Fruit fly (Drosophila melanogaster) whole organism, embryonic: Measurements from ENCODE around the gene nop5.
A peak's percentile ranks its signal among the peaks of the same experiment; 100 is the strongest.

ENCODE experiments used
- Atf6 ChIP-seq: fragments of 200-800 bp; sonication (Bioruptor generic); IDR thresholded peaks from 2 replicates; pipeline ENCODE4 v1.3.6; 2022; ENCODE audit warnings: missing biosample characterization, missing genetic modification characterization
- CG11247 ChIP-seq: fragments of 200-800 bp; sonication (Bioruptor generic); IDR thresholded peaks from 2 replicates; pipeline ENCODE4 v1.3.6; 2022; ENCODE audit warnings: missing biosample characterization, missing genetic modification characterization
- CG11696 ChIP-seq: fragments of 200-800 bp; sonication (Bioruptor generic); IDR thresholded peaks from 2 replicates; pipeline ENCODE4 v1.3.6; 2022; ENCODE audit warnings: missing biosample characterization, missing genetic modification characterization
- CG14050 ChIP-seq: fragments of 200-800 bp; sonication (Bioruptor generic); IDR thresholded peaks from 3 replicates; pipeline ENCODE4 v1.3.6; 2022; ENCODE audit warnings: missing biosample characterization, missing genetic modification characterization
- CG1529 ChIP-seq: fragments of 200-800 bp; sonication (Bioruptor generic); optimal IDR thresholded peaks from 3 replicates; lab custom pipeline; 2018; ENCODE audit warnings: missing biosample characterization, missing genetic modification characterization
- CG18262 ChIP-seq: fragments of 200-800 bp; optimal IDR thresholded peaks from 3 replicates; lab custom pipeline; 2019; ENCODE audit warnings: missing biosample characterization, mild to moderate bottlenecking, missing genetic modification characterization, moderate library complexity
- CG2120 ChIP-seq: fragments of 200-800 bp; sonication (Bioruptor generic); optimal IDR thresholded peaks from 3 replicates; lab custom pipeline; 2016; ENCODE audit warnings: missing biosample characterization, missing genetic modification characterization
- CG2129 ChIP-seq: fragments of 200-800 bp; sonication (Bioruptor generic); IDR thresholded peaks from 2 replicates; pipeline ENCODE4 v1.3.6; 2022; ENCODE audit warnings: missing biosample characterization, missing genetic modification characterization; ENCODE audit not compliant: partially characterized antibody
- CG2678 ChIP-seq: fragments of 200-800 bp; sonication (Bioruptor generic); optimal IDR thresholded peaks from 3 replicates; lab custom pipeline; 2019; ENCODE audit warnings: missing biosample characterization, mild to moderate bottlenecking, missing genetic modification characterization, moderate library complexity
- CG2875 ChIP-seq: fragments of 200-800 bp; sonication (Bioruptor generic); optimal IDR thresholded peaks from 2 replicates; lab custom pipeline; 2017; ENCODE audit warnings: missing biosample characterization, mild to moderate bottlenecking, missing genetic modification characterization, missing genetic modification reagents
- CG31365 ChIP-seq: fragments of 200-800 bp; sonication (Bioruptor generic); optimal IDR thresholded peaks from 2 replicates; lab custom pipeline; 2018; ENCODE audit warnings: missing biosample characterization, mild to moderate bottlenecking, missing genetic modification characterization
- CG31441 ChIP-seq: fragments of 200-800 bp; sonication (Bioruptor generic); IDR thresholded peaks from 2 replicates; pipeline ENCODE4 v1.3.6; 2022; ENCODE audit warnings: missing biosample characterization, missing genetic modification characterization
- CG4854 ChIP-seq: fragments of 200-800 bp; sonication (Bioruptor generic); optimal IDR thresholded peaks from 2 replicates; lab custom pipeline; 2016; ENCODE audit warnings: missing biosample characterization, missing genetic modification characterization, inconsistent platforms
- CG6272 ChIP-seq: fragments of 200-800 bp; sonication (Bioruptor generic); IDR thresholded peaks from 2 replicates; pipeline ENCODE4 v1.3.6; 2022; ENCODE audit warnings: missing biosample characterization, missing genetic modification characterization
- CG6689 ChIP-seq: fragments of 200-800 bp; sonication (Bioruptor generic); IDR thresholded peaks from 2 replicates; pipeline ENCODE4 v1.3.6; 2022; ENCODE audit warnings: missing biosample characterization, missing genetic modification characterization
- CG7556 ChIP-seq: fragments of 200-800 bp; sonication (Bioruptor generic); optimal IDR thresholded peaks from 2 replicates; lab custom pipeline; 2017; ENCODE audit warnings: missing biosample characterization, mild to moderate bottlenecking, missing genetic modification characterization
- CG8924 ChIP-seq: fragments of 200-800 bp; optimal IDR thresholded peaks from 3 replicates; lab custom pipeline; 2019; ENCODE audit warnings: missing biosample characterization, mild to moderate bottlenecking, missing genetic modification characterization, moderate library complexity
- Chrac-16 ChIP-seq: fragments of 200-800 bp; sonication (Bioruptor generic); optimal IDR thresholded peaks from 3 replicates; lab custom pipeline; 2016; ENCODE audit warnings: missing biosample characterization, missing genetic modification characterization
- CkIIα-i1 ChIP-seq: fragments of 200-800 bp; sonication (Bioruptor generic); IDR thresholded peaks from 2 replicates; pipeline ENCODE4 v1.3.6; 2022; ENCODE audit warnings: missing biosample characterization, missing genetic modification characterization
- Dfd ChIP-seq, 2 experiments: fragments of >200 bp; optimal IDR thresholded peaks; 2 replicates each; lab custom pipeline; 2017; ENCODE audit warnings: missing biosample characterization in 2 of 2, missing genetic modification characterization in 2 of 2
- Fer2 ChIP-seq: fragments of 200-800 bp; sonication (Bioruptor generic); optimal IDR thresholded peaks from 2 replicates; lab custom pipeline; 2018; ENCODE audit warnings: missing biosample characterization, mild to moderate bottlenecking, missing genetic modification characterization, moderate library complexity
- HLH4C ChIP-seq: fragments of 200-800 bp; sonication (Bioruptor generic); IDR thresholded peaks from 3 replicates; pipeline ENCODE4 v1.3.6; 2022; ENCODE audit warnings: missing biosample characterization, missing genetic modification characterization; ENCODE audit not compliant: partially characterized antibody
- Hmx ChIP-seq: fragments of 200-800 bp; sonication (Bioruptor generic); optimal IDR thresholded peaks from 2 replicates; lab custom pipeline; 2016; ENCODE audit warnings: missing biosample characterization, missing genetic modification characterization
- MESR4 ChIP-seq: fragments of 200-800 bp; sonication (Bioruptor generic); optimal IDR thresholded peaks from 2 replicates; lab custom pipeline; 2018; ENCODE audit warnings: missing biosample characterization, mild to moderate bottlenecking, missing genetic modification characterization, moderate library complexity
- Mad ChIP-seq: fragments of 200-800 bp; sonication (Bioruptor generic); optimal IDR thresholded peaks from 2 replicates; lab custom pipeline; 2016; ENCODE audit warnings: missing biosample characterization, missing genetic modification characterization
- Poxn ChIP-seq: fragments of 200-800 bp; sonication (Bioruptor generic); IDR thresholded peaks from 2 replicates; pipeline ENCODE4 v1.3.6; 2022; ENCODE audit warnings: missing biosample characterization, missing genetic modification characterization
- Side ChIP-seq: fragments of 200-800 bp; sonication (Bioruptor generic); optimal IDR thresholded peaks from 2 replicates; lab custom pipeline; 2016; ENCODE audit warnings: missing biosample characterization, missing genetic modification characterization
- Trl ChIP-seq, 3 experiments: fragments of >200 bp in 2 of 3; fragments of 200-800 bp in 1 of 3; sonication (Bioruptor generic) in 1 of 3; optimal IDR thresholded peaks; 2 replicates in 1 of 3; 3 replicates in 2 of 3; lab custom pipeline; 2016 to 2017; ENCODE audit warnings: missing biosample characterization in 1 of 3, missing genetic modification characterization in 1 of 3
- ap ChIP-seq: fragments of 200-800 bp; sonication (Bioruptor generic); IDR thresholded peaks from 2 replicates; pipeline ENCODE4 v1.3.6; 2022; ENCODE audit warnings: missing biosample characterization, missing genetic modification characterization
- bowl ChIP-seq: fragments of 200-800 bp; sonication (Bioruptor generic); IDR thresholded peaks from 2 replicates; pipeline ENCODE4 v1.3.6; 2022; ENCODE audit warnings: missing biosample characterization, missing genetic modification characterization
- ci ChIP-seq: fragments of 200-800 bp; sonication (Bioruptor generic); IDR thresholded peaks from 3 replicates; pipeline ENCODE4 v1.3.6; 2022; ENCODE audit warnings: missing biosample characterization, missing genetic modification characterization
- crc ChIP-seq: fragments of 200-800 bp; sonication (Bioruptor generic); optimal IDR thresholded peaks from 2 replicates; lab custom pipeline; 2016; ENCODE audit warnings: missing biosample characterization, missing genetic modification characterization
- dati ChIP-seq: fragments of 200-800 bp; sonication (Bioruptor generic); IDR thresholded peaks from 2 replicates; pipeline ENCODE4 v1.3.6; 2022; ENCODE audit warnings: missing biosample characterization, missing genetic modification characterization
- dimm ChIP-seq: fragments of 200-800 bp; sonication (Bioruptor generic); IDR thresholded peaks from 2 replicates; pipeline ENCODE4 v1.3.6; 2022; ENCODE audit warnings: missing biosample characterization, missing genetic modification characterization
- dm ChIP-seq: fragments of 200-800 bp; sonication (Bioruptor generic); optimal IDR thresholded peaks from 3 replicates; lab custom pipeline; 2016; ENCODE audit warnings: missing biosample characterization, missing genetic modification characterization
- eyg ChIP-seq: fragments of 200-800 bp; sonication (Bioruptor generic); optimal IDR thresholded peaks from 3 replicates; lab custom pipeline; 2016; ENCODE audit warnings: missing biosample characterization, missing genetic modification characterization
- gsb ChIP-seq: fragments of 200-800 bp; sonication (Bioruptor generic); IDR thresholded peaks from 2 replicates; pipeline ENCODE4 v1.3.6; 2022; ENCODE audit warnings: missing biosample characterization, missing genetic modification characterization
- h ChIP-seq: fragments of >200 bp; optimal IDR thresholded peaks from 2 replicates; lab custom pipeline; 2017
- hth ChIP-seq: fragments of >200 bp; optimal IDR thresholded peaks from 2 replicates; lab custom pipeline; 2017; ENCODE audit warnings: inconsistent platforms
- ind ChIP-seq: fragments of 200-800 bp; sonication (Bioruptor generic); optimal IDR thresholded peaks from 3 replicates; lab custom pipeline; 2016; ENCODE audit warnings: missing biosample characterization, missing genetic modification characterization
- mirr ChIP-seq: fragments of 200-800 bp; sonication (Bioruptor generic); optimal IDR thresholded peaks from 3 replicates; lab custom pipeline; 2018; ENCODE audit warnings: missing biosample characterization, mild to moderate bottlenecking, missing genetic modification characterization
- otp ChIP-seq: fragments of 200-800 bp; sonication (Bioruptor generic); IDR thresholded peaks from 3 replicates; pipeline ENCODE4, ENCODE4 v1.3.6; 2022; ENCODE audit warnings: missing biosample characterization, missing genetic modification characterization
- rib ChIP-seq: fragments of 200-800 bp; sonication (Bioruptor generic); IDR thresholded peaks from 2 replicates; pipeline ENCODE4 v1.3.6; 2022; ENCODE audit warnings: missing biosample characterization, missing genetic modification characterization
- salm ChIP-seq: fragments of 200-800 bp; sonication (Bioruptor generic); optimal IDR thresholded peaks from 2 replicates; lab custom pipeline; 2018; ENCODE audit warnings: missing biosample characterization, mild to moderate bottlenecking, missing genetic modification characterization
- sc ChIP-seq, 3 experiments: fragments of >200 bp in 2 of 3; fragments of 200-800 bp in 1 of 3; sonication (Bioruptor generic) in 1 of 3; optimal IDR thresholded peaks; 2 replicates in 2 of 3; 3 replicates in 1 of 3; lab custom pipeline; 2017; ENCODE audit warnings: mild to moderate bottlenecking in 1 of 3, missing biosample characterization in 1 of 3, missing genetic modification characterization in 1 of 3, missing genetic modification reagents in 1 of 3
- seq ChIP-seq: fragments of 200-800 bp; sonication (Bioruptor generic); IDR thresholded peaks from 2 replicates; pipeline ENCODE4 v1.3.6; 2022; ENCODE audit warnings: missing biosample characterization, missing genetic modification characterization
- so ChIP-seq: fragments of 200-800 bp; sonication (Bioruptor generic); IDR thresholded peaks from 3 replicates; pipeline ENCODE4 v1.3.6; 2022; ENCODE audit warnings: missing biosample characterization, missing genetic modification characterization
- sr ChIP-seq: fragments of 200-800 bp; sonication (Bioruptor generic); IDR thresholded peaks from 3 replicates; pipeline ENCODE4 v1.3.6; 2022; ENCODE audit warnings: missing biosample characterization, missing genetic modification characterization
- stwl ChIP-seq: fragments of 200-800 bp; sonication (Bioruptor generic); optimal IDR thresholded peaks from 3 replicates; lab custom pipeline; 2018; ENCODE audit warnings: missing biosample characterization, mild to moderate bottlenecking, missing genetic modification characterization, moderate library complexity
- trem ChIP-seq: fragments of 200-800 bp; optimal IDR thresholded peaks from 3 replicates; lab custom pipeline; 2019; ENCODE audit warnings: missing biosample characterization, mild to moderate bottlenecking, missing genetic modification characterization, moderate library complexity
- ttk ChIP-seq: fragments of 200-800 bp; sonication (Bioruptor generic); IDR thresholded peaks from 2 replicates; pipeline ENCODE4 v2.1.2; 2022; ENCODE audit warnings: missing biosample characterization, missing genetic modification characterization
- unc-4 ChIP-seq: fragments of 200-800 bp; sonication (Bioruptor generic); IDR thresholded peaks from 2 replicates; pipeline ENCODE4 v1.3.6; 2022; ENCODE audit warnings: missing biosample characterization, missing genetic modification characterization; ENCODE audit not compliant: partially characterized antibody

nop5 gene

dm6 chr2L:6950096-6950495 is 31.6 kb upstream of the nop5 start, which contains the start of the genes Gas41 and SA1 (continued):
- TF ChIP-seq ap (GFP tag; lab: Robert Waterston, UW) (no peak), CG14050 (peak; percentile 38; the same call in 2 of the 3 replicates), ci (GFP tag; lab: Robert Waterston, UW) (peak; percentile 88), CG2875 (GFP tag; lab: Kevin White, UChicago) (peak; percentile 60), CG6272 (GFP tag; lab: Robert Waterston, UW) (peak; percentile 96), Chrac-16 (GFP tag; lab: Kevin White, UChicago) (peak; percentile 93), mirr (GFP tag; lab: Kevin White, UChicago) (peak; percentile 13), bowl (GFP tag; lab: Robert Waterston, UW) (no peak), dati (GFP tag; lab: Robert Waterston, UW) (no peak), salm (tag; lab: Kevin White, UChicago) (peak; percentile 56), Dfd (GFP tag; optimal IDR thresholded peaks at IDR 0.05; lab: Kevin White, UChicago) (no peak), stwl (peak; percentile 92), Hmx (GFP tag; lab: Kevin White, UChicago) (no peak), dimm (GFP tag; lab: Robert Waterston, UW) (peak; percentile 7; the same call in 1 of the 2 replicates), Trl (optimal IDR thresholded peaks at IDR 0.05; lab: Kevin White, UChicago) (no peak), Trl (GFP tag; optimal IDR thresholded peaks at IDR 0.05; lab: Kevin White, UChicago) (peak; percentile 7), CG6689 (GFP tag; lab: Robert Waterston, UW) (peak; percentile 93), Atf6 (GFP tag; lab: Robert Waterston, UW) (no peak), so (GFP tag; lab: Robert Waterston, UW) (no peak), rib (GFP tag; lab: Robert Waterston, UW) (no peak), CG1529 (GFP tag; lab: Kevin White, UChicago) (no peak), dm (peak; percentile 11), CG18262 (tag; lab: Kevin White, UChicago) (peak; percentile 92), CG31365 (tag; lab: Kevin White, UChicago) (peak; percentile 8), MESR4 (GFP tag; lab: Kevin White, UChicago) (peak; percentile 38), hth (lab: Kevin White, UChicago) (no peak), seq (GFP tag; lab: Robert Waterston, UW) (peak; percentile 55; the same call in 1 of the 2 replicates), trem (tag; lab: Kevin White, UChicago) (peak; percentile 95), CG2120 (GFP tag; lab: Kevin White, UChicago) (peak; percentile 90), Mad (no peak), Side (GFP tag; lab: Kevin White, UChicago) (peak; percentile 28), gsb (GFP tag; lab: Robert Waterston, UW) (peak; percentile 63), sc (optimal IDR thresholded peaks at IDR 0.05; lab: Kevin White, UChicago) (no peak), sc (GFP tag; optimal IDR thresholded peaks at IDR 0.05; lab: Kevin White, UChicago) (peak; percentile 84), Fer2 (tag; lab: Kevin White, UChicago) (peak; percentile 90), eyg (GFP tag; lab: Kevin White, UChicago) (no peak), ttk (GFP tag; lab: Robert Waterston, UW) (no peak), CG2129 (GFP tag; lab: Robert Waterston, UW) (no peak), otp (GFP tag; lab: Robert Waterston, UW) (peak; percentile 56; the same call in 1 of the 3 replicates), CG4854 (GFP tag; lab: Kevin White, UChicago) (no peak), sr (no peak), unc-4 (GFP tag; lab: Robert Waterston, UW) (peak; percentile 86), CG31441 (no peak; the same call in 1 of the 2 replicates), CkIIα-i1 (GFP tag; lab: Robert Waterston, UW) (no peak), HLH4C (peak; percentile 70), CG7556 (GFP tag; lab: Kevin White, UChicago) (peak; percentile 78), CG11696 (GFP tag; lab: Robert Waterston, UW) (peak; percentile 54), CG11247 (no peak), CG8924 (tag; lab: Kevin White, UChicago) (peak; percentile 87), h (lab: Kevin White, UChicago) (no peak), CG2678 (tag; lab: Kevin White, UChicago) (peak; percentile 92), crc (GFP tag; lab: Kevin White, UChicago) (no peak), ind (GFP tag; lab: Kevin White, UChicago) (peak; percentile 92), Poxn (no peak)
